Worm (Caenorhabditis elegans): Measurements from ENCODE around the gene F52C12.2.

DNA sequence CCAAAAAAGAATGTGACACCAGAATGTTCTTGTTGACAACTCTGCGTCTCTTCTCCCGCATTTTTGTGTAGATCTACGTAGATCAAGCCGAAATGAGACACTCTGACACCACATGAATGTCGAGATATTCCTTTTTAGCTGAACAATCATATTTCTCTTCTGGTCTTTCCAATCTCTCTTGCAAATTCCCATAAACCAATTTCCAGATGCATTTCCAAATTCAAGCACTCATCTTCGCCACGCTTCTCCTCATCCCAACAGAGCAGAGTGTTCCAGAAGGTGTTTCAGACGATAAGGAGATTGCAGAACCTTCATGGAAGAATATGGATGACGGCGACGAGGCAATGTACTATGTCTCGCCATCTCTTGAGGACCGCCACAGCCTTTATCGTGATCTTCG, 26.4 kb downstream of the F52C12.2 start, which contains the start of gene Y76B12C.8:
- no peak for TF ChIP-seq lag-1 (GFP tag; IDR thresholded peaks at IDR 0.05)
- TF ChIP-seq Y53G8AR.9 (GFP tag; conservative IDR thresholded peaks at IDR 0.05) = no peak
- TF ChIP-seq Y53F4B.3 (GFP tag; IDR thresholded peaks at IDR 0.05) = no peak
- no peak for TF ChIP-seq zim-3 (tag; optimal IDR thresholded peaks at IDR 0.05)
- TF ChIP-seq ztf-18 (tag; optimal IDR thresholded peaks at IDR 0.05) = no peak
- no peak for TF ChIP-seq snpc-4 (GFP tag; optimal IDR thresholded peaks at IDR 0.05)
- no peak for TF ChIP-seq snpc-4 (tag; optimal IDR thresholded peaks at IDR 0.05)
- TF ChIP-seq ama-1 (optimal IDR thresholded peaks at IDR 0.05) = no peak
- TF ChIP-seq ama-1 (GFP tag; optimal IDR thresholded peaks at IDR 0.05) = no peak
- TF ChIP-seq dpff-1 (tag; optimal IDR thresholded peaks at IDR 0.05) = no peak
- no peak for TF ChIP-seq lir-1 (GFP tag; conservative IDR thresholded peaks at IDR 0.05)

Data from whole organism, young adult.